Worm (Caenorhabditis elegans) whole organism, mixed stage, embryonic: ENCODE data around the gene Y65A5A.1.

ENCODE experiments used
- M03D4.4 ChIP-seq: sonication (generic microtip); optimal IDR thresholded peaks from 2 replicates; lab custom pipeline; 2017; ENCODE audit warnings: mild to moderate bottlenecking, missing genetic modification characterization, missing compliant biosample characterization
- bed-3 ChIP-seq: fragments of 200-800 bp; sonication (Bioruptor generic); optimal IDR thresholded peaks from 3 replicates; lab custom pipeline; 2018; ENCODE audit warnings: mild to moderate bottlenecking, missing genetic modification characterization, moderate library complexity, missing compliant biosample characterization
- ceh-39 ChIP-seq: fragments of 150-350 bp; optimal IDR thresholded peaks from 2 replicates; lab custom pipeline; 2014; ENCODE audit warnings: missing biosample characterization, missing genetic modification characterization
- ceh-43 ChIP-seq: fragments of 200-800 bp; sonication (Bioruptor generic); optimal IDR thresholded peaks from 2 replicates; lab custom pipeline; 2018; ENCODE audit warnings: mild to moderate bottlenecking, missing genetic modification characterization, moderate library complexity, missing compliant biosample characterization
- ces-1 ChIP-seq: fragments of 150-350 bp; optimal IDR thresholded peaks from 2 replicates; lab custom pipeline; 2014; ENCODE audit warnings: missing biosample characterization, missing genetic modification reagents, missing genetic modification characterization
- cnd-1 ChIP-seq: fragments of 200-800 bp; sonication (Bioruptor generic); optimal IDR thresholded peaks from 2 replicates; lab custom pipeline; 2018; ENCODE audit warnings: mild to moderate bottlenecking, missing genetic modification characterization, missing compliant biosample characterization
- drap-1 ChIP-seq: fragments of 200-800 bp; sonication (Bioruptor generic); optimal IDR thresholded peaks from 3 replicates; lab custom pipeline; 2018; ENCODE audit warnings: mild to moderate bottlenecking, missing genetic modification characterization, missing compliant biosample characterization
- elt-1 ChIP-seq: sonication (generic microtip); optimal IDR thresholded peaks from 2 replicates; lab custom pipeline; 2017; ENCODE audit warnings: missing genetic modification characterization, mild to moderate bottlenecking, missing compliant biosample characterization, antibody characterized with exemption, moderate library complexity, borderline replicate concordance; ENCODE audit not compliant: insufficient read depth
- elt-3 ChIP-seq: fragments of 150-350 bp; optimal IDR thresholded peaks from 2 replicates; lab custom pipeline; 2014; ENCODE audit warnings: missing biosample characterization, missing genetic modification characterization
- ham-2 ChIP-seq: fragments of 200-800 bp; sonication (Bioruptor generic); optimal IDR thresholded peaks from 2 replicates; lab custom pipeline; 2018; ENCODE audit warnings: mild to moderate bottlenecking, missing genetic modification characterization, missing compliant biosample characterization
- hlh-1 ChIP-seq: fragments of 150-350 bp; optimal IDR thresholded peaks from 2 replicates; lab custom pipeline; 2014; ENCODE audit warnings: missing biosample characterization, missing genetic modification reagents, missing genetic modification characterization
- lin-13 ChIP-seq: fragments of 150-350 bp; optimal IDR thresholded peaks from 2 replicates; lab custom pipeline; 2014; ENCODE audit warnings: missing biosample characterization, missing genetic modification characterization
- lin-32 ChIP-seq: fragments of 200-800 bp; sonication (Bioruptor generic); optimal IDR thresholded peaks from 2 replicates; lab custom pipeline; 2018; ENCODE audit warnings: mild to moderate bottlenecking, missing genetic modification characterization, missing compliant biosample characterization
- lsy-2 ChIP-seq: fragments of 150-350 bp; optimal IDR thresholded peaks from 2 replicates; lab custom pipeline; 2014; ENCODE audit warnings: missing biosample characterization, missing genetic modification characterization
- mep-1 ChIP-seq: fragments of 150-350 bp; optimal IDR thresholded peaks from 2 replicates; lab custom pipeline; 2017; ENCODE audit warnings: missing biosample characterization, missing genetic modification reagents, missing genetic modification characterization, inconsistent platforms
- mls-2 ChIP-seq: sonication (generic microtip); optimal IDR thresholded peaks from 2 replicates; lab custom pipeline; 2016; ENCODE audit warnings: mild to moderate bottlenecking, missing genetic modification characterization, moderate library complexity, missing compliant biosample characterization
- nhr-12 ChIP-seq: fragments of 150-350 bp; optimal IDR thresholded peaks from 2 replicates; lab custom pipeline; 2014; ENCODE audit warnings: missing biosample characterization, missing genetic modification characterization
- nhr-2 ChIP-seq: fragments of 150-350 bp; optimal IDR thresholded peaks from 2 replicates; lab custom pipeline; 2014; ENCODE audit warnings: missing biosample characterization, missing genetic modification characterization
- nhr-237 ChIP-seq: fragments of 150-350 bp; optimal IDR thresholded peaks from 2 replicates; lab custom pipeline; 2014; ENCODE audit warnings: missing biosample characterization, missing genetic modification characterization
- pha-4 ChIP-seq: fragments of 150-350 bp; optimal IDR thresholded peaks from 2 replicates; lab custom pipeline; 2018; ENCODE audit warnings: missing biosample characterization, missing genetic modification reagents, missing genetic modification characterization
- snpc-4 ChIP-seq: fragments of 150-350 bp; optimal IDR thresholded peaks from 2 replicates; lab custom pipeline; 2014; ENCODE audit warnings: missing biosample characterization, missing genetic modification characterization
- sptf-1 ChIP-seq: sonication (generic microtip); optimal IDR thresholded peaks from 2 replicates; lab custom pipeline; 2017; ENCODE audit warnings: mild to moderate bottlenecking, missing genetic modification characterization, moderate library complexity, missing compliant biosample characterization
- tbx-8 ChIP-seq: fragments of 200-800 bp; sonication (Bioruptor generic); optimal IDR thresholded peaks from 2 replicates; lab custom pipeline; 2018; ENCODE audit warnings: mild to moderate bottlenecking, missing genetic modification characterization, moderate library complexity, missing compliant biosample characterization
- unc-120 ChIP-seq: sonication (generic microtip); optimal IDR thresholded peaks from 2 replicates; lab custom pipeline; 2017; ENCODE audit warnings: missing genetic modification characterization, missing compliant biosample characterization; ENCODE audit not compliant: poor library complexity, severe bottlenecking
- unc-39 ChIP-seq: fragments of 150-350 bp; optimal IDR thresholded peaks from 2 replicates; lab custom pipeline; 2014; ENCODE audit warnings: missing biosample characterization, missing genetic modification characterization
- zip-8 ChIP-seq: fragments of 150-350 bp; optimal IDR thresholded peaks from 2 replicates; lab custom pipeline; 2014; ENCODE audit warnings: missing biosample characterization, missing genetic modification characterization

Gene Y65A5A.1

ce11 chrIV:16411713-16412112 lies 12.1 kb upstream of the Y65A5A.1 start, which contains the start of gene Y65A5A.2:
TSS of gene Y65A5A.2 (plus strand) at chrIV:16412020.
- TF ChIP-seq tbx-8 (GFP tag; lab: Kevin White, UChicago) (no peak), elt-1 (tag; lab: Kevin White, UChicago) (no peak), cnd-1 (tag; lab: Kevin White, UChicago) (no peak), unc-39 (tag; lab: Kevin White, UChicago) (no peak), mep-1 (tag; lab: Kevin White, UChicago) (no peak), unc-120 (tag; lab: Kevin White, UChicago) (no peak), snpc-4 (tag; lab: Kevin White, UChicago) (no peak), lin-13 (tag; lab: Kevin White, UChicago) (no peak), bed-3 (GFP tag; lab: Kevin White, UChicago) (no peak), ceh-43 (no peak), M03D4.4 (tag; lab: Kevin White, UChicago) (no peak), nhr-237 (tag; lab: Kevin White, UChicago) (no peak), drap-1 (no peak), zip-8 (tag; lab: Kevin White, UChicago) (no peak), hlh-1 (no peak)

DNA sequence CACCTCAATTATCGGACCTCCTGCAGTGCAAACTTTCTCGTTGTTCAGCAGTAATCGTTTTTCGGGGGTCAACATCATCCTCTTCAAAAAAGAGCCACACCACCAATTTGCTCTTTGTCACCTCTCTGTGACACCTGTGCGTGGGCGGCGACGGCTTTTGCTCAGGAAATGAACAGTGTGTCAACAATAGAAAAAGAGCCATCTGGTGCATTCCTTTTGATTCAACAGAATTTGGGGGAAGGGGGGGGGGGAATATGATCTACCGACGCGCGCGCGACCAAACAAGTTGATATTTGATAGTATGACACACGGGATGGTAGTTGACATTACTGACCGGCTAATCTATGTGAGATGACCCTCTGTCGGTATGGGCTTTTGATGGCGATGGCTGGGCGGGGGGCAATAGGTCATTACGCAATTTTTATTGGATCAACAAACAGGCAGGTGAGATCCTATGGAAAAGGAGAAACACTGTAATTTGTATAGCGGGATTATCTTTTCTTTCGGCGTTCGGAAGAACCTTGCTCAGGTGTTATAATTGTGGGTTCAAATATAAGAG lies 10.5 kb upstream of the Y65A5A.1 start:
- peak; percentile 56 for TF ChIP-seq cnd-1 (tag; lab: Kevin White, UChicago)
- TF ChIP-seq lsy-2 (tag; lab: Kevin White, UChicago): no peak
- peak; percentile 79 for TF ChIP-seq lin-32 (GFP tag; lab: Kevin White, UChicago)
- TF ChIP-seq mep-1 (tag; lab: Kevin White, UChicago): no peak
- TF ChIP-seq hlh-1: no peak
- no peak for TF ChIP-seq bed-3 (GFP tag; lab: Kevin White, UChicago)
- TF ChIP-seq drap-1: no peak
- TF ChIP-seq snpc-4 (tag; lab: Kevin White, UChicago): no peak
- peak; percentile 12 for TF ChIP-seq pha-4 (tag; lab: Kevin White, UChicago)
- TF ChIP-seq zip-8 (tag; lab: Kevin White, UChicago): peak; percentile 42
- no peak for TF ChIP-seq ces-1 (GFP tag; lab: Kevin White, UChicago)
- peak; percentile 33 for TF ChIP-seq lin-13 (tag; lab: Kevin White, UChicago)
- TF ChIP-seq sptf-1 (tag; lab: Kevin White, UChicago): no peak
- no peak for TF ChIP-seq elt-3
- TF ChIP-seq nhr-2: peak; percentile 92
- no peak for TF ChIP-seq ham-2 (GFP tag; lab: Kevin White, UChicago)
- TF ChIP-seq unc-39 (tag; lab: Kevin White, UChicago): peak; percentile 88

- TF ChIP-seq pha-4 (tag; lab: Kevin White, UChicago) (peak; percentile 16), tbx-8 (GFP tag; lab: Kevin White, UChicago) (no peak), ham-2 (GFP tag; lab: Kevin White, UChicago) (peak; percentile 41), nhr-2 (peak; percentile 68), ces-1 (GFP tag; lab: Kevin White, UChicago) (no peak)
- TF ChIP-seq, all 35 proteins: peak for 3
Measured at ce11 chrIV:16407800-16408199, 8.2 kb upstream of the Y65A5A.1 start.

DNA sequence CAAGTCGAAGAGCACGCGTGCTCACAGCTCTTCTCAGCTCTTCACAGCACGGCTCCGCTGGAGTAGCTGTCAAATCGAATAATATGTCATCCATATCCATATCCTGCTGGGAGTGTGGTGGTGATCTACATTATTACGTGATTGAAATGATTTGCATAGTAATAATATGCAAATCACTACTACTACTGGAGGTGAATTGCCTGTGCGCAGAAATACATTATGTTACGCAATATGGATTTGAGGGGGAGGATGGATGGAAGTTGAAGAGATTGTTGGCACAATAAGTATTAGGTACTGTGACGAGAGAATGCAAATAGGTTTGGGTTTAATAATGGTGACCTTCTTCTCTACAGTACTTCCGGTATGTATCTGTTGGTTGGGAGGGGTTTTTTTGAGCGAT lies 3.7 kb upstream of the Y65A5A.1 start:
- TF ChIP-seq nhr-2: peak; percentile 36
- TF ChIP-seq unc-120 (tag; lab: Kevin White, UChicago): no peak
- no peak for TF ChIP-seq ceh-43
- peak; percentile 87 for TF ChIP-seq zip-8 (tag; lab: Kevin White, UChicago)

- TF ChIP-seq zip-8 (tag; lab: Kevin White, UChicago) (no peak), mls-2 (tag; lab: Kevin White, UChicago) (no peak), ceh-39 (tag; lab: Kevin White, UChicago) (no peak), ham-2 (GFP tag; lab: Kevin White, UChicago) (no peak), ces-1 (GFP tag; lab: Kevin White, UChicago) (no peak), nhr-12 (tag; lab: Kevin White, UChicago) (no peak), lsy-2 (tag; lab: Kevin White, UChicago) (no peak), pha-4 (tag; lab: Kevin White, UChicago) (no peak)
Measured at ce11 chrIV:16401428-16401827, 1.8 kb upstream of the Y65A5A.1 start.
